Fruit fly (Drosophila melanogaster): ENCODE measurements around the gene Nup98-96.

Nup98-96 gene

dm6 chr3R:23817566-23818202 lies 36.3 kb upstream of the Nup98-96 start:
- TF ChIP-seq CG7101 (tag; optimal IDR thresholded peaks at IDR 0.05), result no peak
- TF ChIP-seq tj (GFP tag; optimal IDR thresholded peaks at IDR 0.05), result peak; percentile 78
- no peak for TF ChIP-seq CG1620 (GFP tag; optimal IDR thresholded peaks at IDR 0.05)
- peak; percentile 65 for TF ChIP-seq cic (GFP tag; optimal IDR thresholded peaks at IDR 0.05)
- TF ChIP-seq CG7045 (GFP tag; optimal IDR thresholded peaks at IDR 0.05), result no peak
- peak; percentile 31 for TF ChIP-seq bab1 (GFP tag; optimal IDR thresholded peaks at IDR 0.05)

- TF ChIP-seq CG11617 (GFP tag; optimal IDR thresholded peaks at IDR 0.05), result peak; percentile 3
- TF ChIP-seq CG5204 (GFP tag; optimal IDR thresholded peaks at IDR 0.05), result no peak
- no peak for TF ChIP-seq CG7045 (GFP tag; optimal IDR thresholded peaks at IDR 0.05)
Measured at dm6 chr3R:23803668-23804067, 22.2 kb upstream of the Nup98-96 start, which contains the start of gene CG34355. Gene CG34355, plus strand, starts transcription at chr3R:23803859.

- TF ChIP-seq CG1620 (GFP tag; optimal IDR thresholded peaks at IDR 0.05), result no peak
- TF ChIP-seq CG7101 (tag; optimal IDR thresholded peaks at IDR 0.05), result no peak
- no peak for TF ChIP-seq cnc (optimal IDR thresholded peaks at IDR 0.05)
- no peak for TF ChIP-seq pad (GFP tag; optimal IDR thresholded peaks at IDR 0.05)
- no peak for TF ChIP-seq kay (GFP tag; ENCODE audit: borderline replicate concordance)
- no peak for TF ChIP-seq CG11617 (GFP tag; optimal IDR thresholded peaks at IDR 0.05)
- no peak for TF ChIP-seq CG33017 (tag; optimal IDR thresholded peaks at IDR 0.05)
- no peak for TF ChIP-seq CG7045 (GFP tag; optimal IDR thresholded peaks at IDR 0.05)
- no peak for TF ChIP-seq tj (GFP tag; optimal IDR thresholded peaks at IDR 0.05)
- no peak for TF ChIP-seq CG12768 (GFP tag; optimal IDR thresholded peaks at IDR 0.05)
- TF ChIP-seq CG5204 (GFP tag; optimal IDR thresholded peaks at IDR 0.05), result no peak
Measured at dm6 chr3R:23791491-23791890, 10.1 kb upstream of the Nup98-96 start.

dm6 chr3R:23790483-23791175 lies 9.2 kb upstream of the Nup98-96 start:
- TF ChIP-seq Clk (GFP tag; optimal IDR thresholded peaks at IDR 0.05) (no peak), kay (GFP tag; ENCODE audit: borderline replicate concordance) (no peak), pad (GFP tag; optimal IDR thresholded peaks at IDR 0.05) (no peak), CG33017 (tag; optimal IDR thresholded peaks at IDR 0.05) (no peak), cnc (optimal IDR thresholded peaks at IDR 0.05) (no peak), Mnt (GFP tag; optimal IDR thresholded peaks at IDR 0.05) (no peak), Hr96 (GFP tag; optimal IDR thresholded peaks at IDR 0.05) (no peak)

DNA sequence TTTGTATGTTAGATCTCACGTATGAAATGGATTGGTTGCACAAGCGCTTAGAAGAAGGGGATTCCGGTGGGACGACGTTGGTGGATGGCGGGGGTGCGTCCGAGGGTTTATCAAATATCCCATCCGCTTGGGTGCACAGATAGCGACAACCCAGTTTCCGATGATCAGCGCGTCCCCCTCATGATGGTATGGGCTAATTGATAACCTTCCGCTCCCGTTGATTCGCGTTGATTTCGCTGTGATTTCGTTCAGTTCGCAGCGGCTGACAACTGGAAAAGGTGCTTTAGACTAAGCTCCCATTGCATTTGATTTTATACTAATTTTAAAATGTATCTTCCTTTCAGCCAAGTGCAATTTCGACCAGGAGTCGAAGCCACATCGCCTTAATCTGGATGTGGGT lies 8.2 kb upstream of the Nup98-96 start:
- TF ChIP-seq cic (GFP tag; optimal IDR thresholded peaks at IDR 0.05) (no peak), CG14711 (tag; optimal IDR thresholded peaks at IDR 0.05) (peak; percentile 27), CG33017 (tag; optimal IDR thresholded peaks at IDR 0.05) (no peak)

- no peak for TF ChIP-seq Hr96 (GFP tag; optimal IDR thresholded peaks at IDR 0.05)
- TF ChIP-seq pad (GFP tag; optimal IDR thresholded peaks at IDR 0.05), result no peak
- no peak for TF ChIP-seq CG11617 (GFP tag; optimal IDR thresholded peaks at IDR 0.05)
- no peak for TF ChIP-seq Crg-1 (GFP tag; optimal IDR thresholded peaks at IDR 0.05)
- TF ChIP-seq tj (GFP tag; optimal IDR thresholded peaks at IDR 0.05), result no peak
- no peak for TF ChIP-seq CG7045 (GFP tag; optimal IDR thresholded peaks at IDR 0.05)
- TF ChIP-seq CG5204 (GFP tag; optimal IDR thresholded peaks at IDR 0.05), result no peak
- no peak for TF ChIP-seq CG1620 (GFP tag; optimal IDR thresholded peaks at IDR 0.05)
- TF ChIP-seq cnc (optimal IDR thresholded peaks at IDR 0.05), result no peak
- no peak for TF ChIP-seq CG14711 (tag; optimal IDR thresholded peaks at IDR 0.05)
- no peak for TF ChIP-seq toe (GFP tag; optimal IDR thresholded peaks at IDR 0.05)
- no peak for TF ChIP-seq Clk (GFP tag; optimal IDR thresholded peaks at IDR 0.05)
- TF ChIP-seq CG12768 (GFP tag; optimal IDR thresholded peaks at IDR 0.05), result no peak
Measured at dm6 chr3R:23788406-23789021, 7.1 kb upstream of the Nup98-96 start.

dm6 chr3R:23787632-23787960 lies 6.2 kb upstream of the Nup98-96 start:
- TF ChIP-seq kay (GFP tag; ENCODE audit: borderline replicate concordance), result peak; percentile 20
- no peak for TF ChIP-seq CG12768 (GFP tag; optimal IDR thresholded peaks at IDR 0.05)
- no peak for TF ChIP-seq toe (GFP tag; optimal IDR thresholded peaks at IDR 0.05)
